Worm (Caenorhabditis elegans): ENCODE results near the gene ZK673.4.

The ZK673.4 gene

ce11 chrII:10452620-10453019 is at the start of gene ZK673.4:
Gene ZK673.4 (plus strand): TSS chrII:10452920.
- TF ChIP-seq pqm-1 (tag; optimal IDR thresholded peaks at IDR 0.05) (no peak), sdz-12 (GFP tag; optimal IDR thresholded peaks at IDR 0.05) (no peak), nhr-42 (GFP tag; IDR thresholded peaks at IDR 0.05) (no peak), dve-1 (tag; optimal IDR thresholded peaks at IDR 0.05; ENCODE audit: insufficient read depth) (no peak), mxl-3 (GFP tag; optimal IDR thresholded peaks at IDR 0.05) (no peak), F44E2.7 (GFP tag; IDR thresholded peaks at IDR 0.05) (no peak), ceh-44 (GFP tag; IDR thresholded peaks at IDR 0.05) (no peak), D1046.2 (GFP tag; IDR thresholded peaks at IDR 0.05) (no peak)

ce11 chrII:10402991-10403390 is 49.7 kb upstream of the ZK673.4 start:
- TF ChIP-seq dve-1 (tag; optimal IDR thresholded peaks at IDR 0.05; ENCODE audit: insufficient read depth) (peak; percentile 47), daf-16 (GFP tag; optimal IDR thresholded peaks at IDR 0.05) (no peak), daf-16 (tag; optimal IDR thresholded peaks at IDR 0.05) (peak; percentile 85), nhr-10 (tag; optimal IDR thresholded peaks at IDR 0.05) (no peak), zip-2 (tag; optimal IDR thresholded peaks at IDR 0.05) (no peak), tra-1 (GFP tag; IDR thresholded peaks at IDR 0.05) (peak; percentile 57; the same call in 1 of the 2 replicates), nhr-28 (tag; optimal IDR thresholded peaks at IDR 0.05) (peak; percentile 82), dmd-6 (GFP tag; IDR thresholded peaks at IDR 0.05) (peak; percentile 86), unc-62 (GFP tag; optimal IDR thresholded peaks at IDR 0.05 in 1 of 2) (peak in 1 of 2 experiments; percentile 62), unc-62 (tag; optimal IDR thresholded peaks at IDR 0.05) (no peak), zfp-3 (GFP tag; conservative IDR thresholded peaks at IDR 0.05) (no peak), pqm-1 (tag; optimal IDR thresholded peaks at IDR 0.05) (peak; percentile 87)

ce11 chrII:10410989-10411388 is 41.7 kb upstream of the ZK673.4 start, which contains the start of gene E04D5.5:
Gene E04D5.5 (plus strand): TSS chrII:10411289.
- TF ChIP-seq Y5F2A.4 (GFP tag; optimal IDR thresholded peaks at IDR 0.05), result no peak
- TF ChIP-seq T20F7.1 (GFP tag; optimal IDR thresholded peaks at IDR 0.05), result no peak
- TF ChIP-seq rbr-2 (tag; optimal IDR thresholded peaks at IDR 0.05), result no peak
- TF ChIP-seq ceh-44 (GFP tag; IDR thresholded peaks at IDR 0.05), result no peak
- no peak for TF ChIP-seq mdl-1 (tag; optimal IDR thresholded peaks at IDR 0.05)
- TF ChIP-seq T26A8.4 (GFP tag; IDR thresholded peaks at IDR 0.05), result no peak
- no peak for TF ChIP-seq nhr-28 (tag; optimal IDR thresholded peaks at IDR 0.05)
- no peak for TF ChIP-seq pqm-1 (tag; optimal IDR thresholded peaks at IDR 0.05)
- TF ChIP-seq hif-1 (tag; optimal IDR thresholded peaks at IDR 0.05), result no peak
- TF ChIP-seq unc-130 (GFP tag; optimal IDR thresholded peaks at IDR 0.05), result no peak
- TF ChIP-seq snpc-4 (tag; optimal IDR thresholded peaks at IDR 0.05), result no peak
- TF ChIP-seq set-16 (GFP tag; IDR thresholded peaks at IDR 0.05), result no peak
- TF ChIP-seq ztf-7 (tag; optimal IDR thresholded peaks at IDR 0.05), result no peak
- TF ChIP-seq ZK546.5 (tag; optimal IDR thresholded peaks at IDR 0.05), result no peak
- TF ChIP-seq ctbp-1 (GFP tag; IDR thresholded peaks at IDR 0.05), result no peak
- TF ChIP-seq lsy-2 (tag; optimal IDR thresholded peaks at IDR 0.05), result no peak
- TF ChIP-seq cey-2 (tag; optimal IDR thresholded peaks at IDR 0.05; ENCODE audit: borderline replicate concordance, insufficient read depth), result no peak
- TF ChIP-seq php-3 (GFP tag; IDR thresholded peaks at IDR 0.05), result no peak

ce11 chrII:10416332-10416863 is 36.3 kb upstream of the ZK673.4 start, which contains the start of gene eif-2A:
Gene eif-2A (plus strand): TSS chrII:10416800.
- TF ChIP-seq Y75B8A.6 (GFP tag; IDR thresholded peaks at IDR 0.05) (no peak), nhr-48 (tag; optimal IDR thresholded peaks at IDR 0.05) (no peak), T20F7.1 (GFP tag; optimal IDR thresholded peaks at IDR 0.05) (peak; percentile 61), unc-130 (GFP tag; optimal IDR thresholded peaks at IDR 0.05) (peak; percentile 0), rbr-2 (tag; optimal IDR thresholded peaks at IDR 0.05) (no peak), unc-62 (GFP tag; optimal IDR thresholded peaks at IDR 0.05 in 1 of 2) (peak in 1 of 2 experiments; percentile 12), unc-62 (tag; optimal IDR thresholded peaks at IDR 0.05) (no peak), lsy-2 (tag; optimal IDR thresholded peaks at IDR 0.05) (peak in 1 of 2 experiments; percentile 93), hif-1 (tag; optimal IDR thresholded peaks at IDR 0.05) (no peak), hlh-30 (tag; optimal IDR thresholded peaks at IDR 0.05; ENCODE audit: insufficient read depth) (peak; percentile 80), duxl-1 (tag; optimal IDR thresholded peaks at IDR 0.05; ENCODE audit: poor library complexity) (no peak), nhr-102 (tag; optimal IDR thresholded peaks at IDR 0.05) (no peak), dpl-1 (GFP tag; optimal IDR thresholded peaks at IDR 0.05) (peak; percentile 32)
